Fruit fly (Drosophila melanogaster) whole organism, adult: ENCODE measurements around the gene Deaf1.

Experiments
- CG11617 ChIP-seq: fragments of 200-800 bp; sonication (Bioruptor generic); optimal IDR thresholded peaks from 2 replicates; lab custom pipeline; 2017; ENCODE audit warnings: mild to moderate bottlenecking, missing biosample characterization, missing genetic modification reagents, missing genetic modification characterization
- ovo ChIP-seq: fragments of 200-800 bp; sonication (Bioruptor generic); optimal IDR thresholded peaks from 2 replicates; lab custom pipeline; 2016; ENCODE audit warnings: missing biosample characterization, missing genetic modification characterization

DNA sequence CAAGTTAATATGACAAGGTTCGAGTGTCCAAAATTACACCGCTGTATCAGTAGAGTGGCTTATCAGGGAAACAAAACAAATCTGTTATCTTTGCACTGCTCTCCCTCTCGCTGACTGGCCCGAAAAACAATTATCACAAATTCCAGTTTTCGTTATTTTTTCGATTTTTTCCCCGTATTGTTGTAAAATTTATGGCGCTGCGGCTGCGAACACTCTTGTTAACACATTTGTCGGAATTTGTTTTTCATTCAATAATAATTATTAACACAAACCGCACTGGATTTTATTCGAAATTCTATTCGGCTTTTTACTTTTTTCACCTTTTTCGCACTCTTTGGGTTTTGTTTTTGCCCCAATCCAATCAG lies 27.4 kb upstream of the Deaf1 start:
- TF ChIP-seq ovo (no peak), CG11617 (no peak)
